Worm (Caenorhabditis elegans) whole organism, L4 larva: ENCODE measurements around the gene Y43C5A.2.

Experiments
- Y105C5A.15 ChIP-seq: fragments of 200-800 bp; sonication (Bioruptor generic); IDR thresholded peaks from 2 replicates; pipeline ENCODE4 v1.3.6; 2022; ENCODE audit warnings: missing genetic modification characterization, missing compliant biosample characterization
- Y5F2A.4 ChIP-seq: fragments of 200-800 bp; sonication (Bioruptor generic); optimal IDR thresholded peaks from 2 replicates; lab custom pipeline; 2018; ENCODE audit warnings: mild to moderate bottlenecking, missing genetic modification characterization, missing compliant biosample characterization
- dmd-6 ChIP-seq: fragments of 200-800 bp; sonication (Bioruptor generic); IDR thresholded peaks from 2 replicates; pipeline ENCODE4 v1.3.6; 2022; ENCODE audit warnings: missing genetic modification reagents, missing genetic modification characterization, missing compliant biosample characterization
- lin-13 ChIP-seq: fragments of 150-350 bp; optimal IDR thresholded peaks from 2 replicates; lab custom pipeline; 2014; ENCODE audit warnings: missing biosample characterization, missing genetic modification reagents, missing genetic modification characterization
- lsy-2 ChIP-seq, 2 experiments: fragments of 150-350 bp in 1 of 2; sonication (generic microtip) in 1 of 2; optimal IDR thresholded peaks; 2 replicates each; lab custom pipeline; 2014 to 2017; ENCODE audit warnings: missing biosample characterization in 2 of 2, missing genetic modification characterization in 2 of 2
- nhr-48 ChIP-seq: sonication (generic microtip); optimal IDR thresholded peaks from 2 replicates; lab custom pipeline; 2016; ENCODE audit warnings: mild to moderate bottlenecking, missing genetic modification characterization, missing compliant biosample characterization
- nhr-77 ChIP-seq: fragments of 150-350 bp; optimal IDR thresholded peaks from 2 replicates; lab custom pipeline; 2014; ENCODE audit warnings: missing biosample characterization, missing genetic modification characterization
- pha-4 ChIP-seq, 2 experiments: fragments of 150-350 bp in 1 of 2; fragments of 200-800 bp in 1 of 2; sonication (Bioruptor generic) in 1 of 2; IDR thresholded peaks in 1 of 2; optimal IDR thresholded peaks in 1 of 2; 2 replicates each; pipeline versions ENCODE4 v1.3.6 to Lab custom; 2014 to 2022; ENCODE audit warnings: missing genetic modification characterization in 2 of 2, missing genetic modification reagents in 2 of 2, missing biosample characterization in 1 of 2, missing compliant biosample characterization in 1 of 2
- snpc-4 ChIP-seq: fragments of 150-350 bp; optimal IDR thresholded peaks from 2 replicates; lab custom pipeline; 2014; ENCODE audit warnings: missing biosample characterization, missing genetic modification characterization

- TF ChIP-seq nhr-48 (tag; lab: Kevin White, UChicago) = no peak
- no peak for TF ChIP-seq dmd-6 (GFP tag; lab: Robert Waterston, UW)
- TF ChIP-seq Y105C5A.15 (GFP tag; lab: Robert Waterston, UW) = no peak
- no peak for TF ChIP-seq nhr-77 (tag; lab: Kevin White, UChicago)
- TF ChIP-seq Y5F2A.4 = no peak
- TF ChIP-seq lin-13 (GFP tag; lab: Kevin White, UChicago) = no peak
- TF ChIP-seq snpc-4 = no peak
- TF ChIP-seq pha-4 (GFP tag; IDR thresholded peaks at IDR 0.05; lab: Robert Waterston, UW) = no peak
- no peak for TF ChIP-seq pha-4 (tag; optimal IDR thresholded peaks at IDR 0.05; lab: Kevin White, UChicago)
- TF ChIP-seq lsy-2 (tag; optimal IDR thresholded peaks at IDR 0.05; lab: Kevin White, UChicago) = no peak
These were observed 41.4 kb downstream of the Y43C5A.2 start for ce11 chrIV:10311115-10311514.
